Worm (Caenorhabditis elegans): ENCODE data around the gene K04F1.8.

- TF ChIP-seq ama-1 (optimal IDR thresholded peaks at IDR 0.05) (no peak), zag-1 (tag; optimal IDR thresholded peaks at IDR 0.05) (no peak)
These were observed at the start of gene K04F1.8 for ce11 chrV:1666904-1667303.
